Fruit fly (Drosophila melanogaster) whole organism, adult: Measurements from ENCODE around the gene Decay.

Experiments used
- CG33017 ChIP-seq: fragments of 200-800 bp; sonication (Bioruptor generic); optimal IDR thresholded peaks from 2 replicates; lab custom pipeline; 2018; ENCODE audit warnings: missing biosample characterization, mild to moderate bottlenecking, missing genetic modification characterization, moderate library complexity
- CG7045 ChIP-seq: fragments of 200-800 bp; sonication (Bioruptor generic); optimal IDR thresholded peaks from 2 replicates; lab custom pipeline; 2017; ENCODE audit warnings: missing biosample characterization, mild to moderate bottlenecking, missing genetic modification characterization
- CG7101 ChIP-seq: fragments of 200-800 bp; sonication (Bioruptor generic); optimal IDR thresholded peaks from 2 replicates; lab custom pipeline; 2018; ENCODE audit warnings: missing biosample characterization, mild to moderate bottlenecking, missing genetic modification characterization, moderate library complexity
- Clk ChIP-seq: fragments of 200-800 bp; sonication (Bioruptor generic); optimal IDR thresholded peaks from 2 replicates; lab custom pipeline; 2017; ENCODE audit warnings: missing biosample characterization, missing genetic modification characterization
- Mnt ChIP-seq: fragments of 200-800 bp; sonication (Bioruptor generic); optimal IDR thresholded peaks from 2 replicates; lab custom pipeline; 2016; ENCODE audit warnings: missing biosample characterization, mild to moderate bottlenecking, missing genetic modification characterization
- pad ChIP-seq: fragments of 200-800 bp; sonication (Bioruptor generic); optimal IDR thresholded peaks from 3 replicates; lab custom pipeline; 2017; ENCODE audit warnings: missing biosample characterization, missing genetic modification characterization, mild to moderate bottlenecking, moderate library complexity, missing genetic modification reagents
- toe ChIP-seq: fragments of 200-800 bp; sonication (Bioruptor generic); optimal IDR thresholded peaks from 2 replicates; lab custom pipeline; 2016; ENCODE audit warnings: missing biosample characterization, missing genetic modification characterization

- TF ChIP-seq pad (GFP tag; lab: Kevin White, UChicago) (no peak), CG7045 (no peak), CG33017 (tag; lab: Kevin White, UChicago) (no peak), CG7101 (tag; lab: Kevin White, UChicago) (no peak), Mnt (no peak), Clk (no peak), toe (GFP tag; lab: Kevin White, UChicago) (no peak)
Observed at dm6 chr3R:16472301-16472700, 28.5 kb downstream of the Decay start, which contains the start of gene Gyc89Da.
